Fruit fly (Drosophila melanogaster) whole organism, embryonic: ENCODE data around the gene CG15888.

Experiments
- Awh ChIP-seq: fragments of 200-800 bp; sonication (Bioruptor generic); IDR thresholded peaks from 2 replicates; pipeline ENCODE4, ENCODE4 v1.3.6; 2022; ENCODE audit warnings: missing biosample characterization, missing genetic modification characterization
- CG10462 ChIP-seq: fragments of 200-800 bp; sonication (Bioruptor generic); optimal IDR thresholded peaks from 2 replicates; lab custom pipeline; 2016; ENCODE audit warnings: missing biosample characterization, missing genetic modification characterization
- CG10565 ChIP-seq: fragments of 200-800 bp; sonication (Bioruptor generic); optimal IDR thresholded peaks from 3 replicates; lab custom pipeline; 2016; ENCODE audit warnings: missing biosample characterization, mild to moderate bottlenecking, missing genetic modification characterization
- CG10654 ChIP-seq: fragments of 200-800 bp; sonication (Bioruptor generic); optimal IDR thresholded peaks from 2 replicates; lab custom pipeline; 2016; ENCODE audit warnings: missing biosample characterization, missing genetic modification characterization
- CG12744 ChIP-seq: fragments of 200-800 bp; sonication (Bioruptor generic); optimal IDR thresholded peaks from 2 replicates; lab custom pipeline; 2016; ENCODE audit warnings: missing biosample characterization, missing genetic modification characterization
- CG13296 ChIP-seq: fragments of 200-800 bp; sonication (Bioruptor generic); optimal IDR thresholded peaks from 3 replicates; lab custom pipeline; 2018; ENCODE audit warnings: missing biosample characterization, mild to moderate bottlenecking, missing genetic modification characterization
- CG14860 ChIP-seq: fragments of 200-800 bp; sonication (Bioruptor generic); IDR thresholded peaks from 3 replicates; pipeline ENCODE4 v1.3.6; 2022; ENCODE audit warnings: missing biosample characterization, missing genetic modification characterization; ENCODE audit not compliant: partially characterized antibody
- CG15696 ChIP-seq: fragments of 200-800 bp; sonication (Bioruptor generic); optimal IDR thresholded peaks from 2 replicates; lab custom pipeline; 2019; ENCODE audit warnings: missing biosample characterization, mild to moderate bottlenecking, missing genetic modification characterization, moderate library complexity
- CG17186 ChIP-seq: fragments of 200-800 bp; sonication (Bioruptor generic); optimal IDR thresholded peaks from 3 replicates; lab custom pipeline; 2017; ENCODE audit warnings: missing biosample characterization, missing genetic modification reagents, missing genetic modification characterization
- CG18011 ChIP-seq: fragments of 200-800 bp; sonication (Bioruptor generic); optimal IDR thresholded peaks from 2 replicates; lab custom pipeline; 2017; ENCODE audit warnings: missing biosample characterization, missing genetic modification characterization, mild to moderate bottlenecking, moderate library complexity, missing genotype
- CG2202 ChIP-seq: fragments of 200-800 bp; sonication (Bioruptor generic); optimal IDR thresholded peaks from 2 replicates; lab custom pipeline; 2018; ENCODE audit warnings: missing biosample characterization, mild to moderate bottlenecking, missing genetic modification characterization
- CG32767 ChIP-seq: fragments of 200-800 bp; sonication (Bioruptor generic); IDR thresholded peaks from 2 replicates; pipeline ENCODE4 v1.3.6; 2022; ENCODE audit warnings: missing biosample characterization, missing genetic modification characterization
- CG33213 ChIP-seq: fragments of 200-800 bp; sonication (Bioruptor generic); optimal IDR thresholded peaks from 3 replicates; lab custom pipeline; 2016; ENCODE audit warnings: missing biosample characterization, missing genetic modification characterization
- CG5953 ChIP-seq: fragments of 200-800 bp; sonication (Bioruptor generic); IDR thresholded peaks from 2 replicates; pipeline ENCODE4 v1.3.6; 2022; ENCODE audit warnings: missing biosample characterization, missing genetic modification characterization
- CG6175 ChIP-seq: fragments of 200-800 bp; sonication (Bioruptor generic); IDR thresholded peaks from 3 replicates; pipeline ENCODE4 v1.3.6; 2022; ENCODE audit warnings: missing biosample characterization, missing genetic modification characterization
- CG6272 ChIP-seq: fragments of 200-800 bp; sonication (Bioruptor generic); IDR thresholded peaks from 2 replicates; pipeline ENCODE4 v1.3.6; 2022; ENCODE audit warnings: missing biosample characterization, missing genetic modification characterization
- CG7357 ChIP-seq: fragments of 200-800 bp; sonication (Bioruptor generic); IDR thresholded peaks from 3 replicates; pipeline ENCODE4 v1.3.6; 2022; ENCODE audit warnings: missing biosample characterization, missing genetic modification characterization
- CG9797 ChIP-seq: fragments of 200-800 bp; sonication (Bioruptor generic); optimal IDR thresholded peaks from 3 replicates; lab custom pipeline; 2018; ENCODE audit warnings: missing biosample characterization, mild to moderate bottlenecking, missing genetic modification characterization
- CoRest ChIP-seq: fragments of 200-800 bp; sonication (Bioruptor generic); optimal IDR thresholded peaks from 3 replicates; lab custom pipeline; 2018; ENCODE audit warnings: missing biosample characterization, mild to moderate bottlenecking, missing genetic modification characterization, moderate library complexity
- Doc2 ChIP-seq: fragments of 200-800 bp; sonication (Bioruptor generic); IDR thresholded peaks from 2 replicates; pipeline ENCODE4 v1.3.6; 2022; ENCODE audit warnings: missing biosample characterization, missing genetic modification characterization
- Gsc ChIP-seq: fragments of 200-800 bp; sonication (Bioruptor generic); IDR thresholded peaks from 2 replicates; pipeline ENCODE4 v1.3.6; 2022; ENCODE audit warnings: missing biosample characterization, missing genetic modification characterization
- Hr51 ChIP-seq, 2 experiments: fragments of 200-800 bp; sonication (Bioruptor generic); optimal IDR thresholded peaks; 2 replicates in 1 of 2; 3 replicates in 1 of 2; lab custom pipeline; 2016 to 2018; ENCODE audit warnings: missing biosample characterization in 2 of 2, missing genetic modification characterization in 2 of 2, mild to moderate bottlenecking in 1 of 2, moderate library complexity in 1 of 2
- MESR4 ChIP-seq: fragments of 200-800 bp; sonication (Bioruptor generic); optimal IDR thresholded peaks from 2 replicates; lab custom pipeline; 2018; ENCODE audit warnings: missing biosample characterization, mild to moderate bottlenecking, missing genetic modification characterization, moderate library complexity
- NfI ChIP-seq: fragments of 200-800 bp; sonication (Bioruptor generic); optimal IDR thresholded peaks from 3 replicates; lab custom pipeline; 2018; ENCODE audit warnings: missing biosample characterization, mild to moderate bottlenecking, missing genetic modification characterization, moderate library complexity
- Ptx1 ChIP-seq: fragments of 200-800 bp; sonication (Bioruptor generic); IDR thresholded peaks from 2 replicates; pipeline ENCODE4 v1.3.6; 2022; ENCODE audit warnings: missing biosample characterization, missing genetic modification characterization
- Ravus ChIP-seq: fragments of 200-800 bp; sonication (Bioruptor generic); IDR thresholded peaks from 2 replicates; pipeline ENCODE4 v1.3.6; 2022; ENCODE audit warnings: missing biosample characterization, missing genetic modification characterization
- Spps ChIP-seq: fragments of 200-800 bp; sonication (Bioruptor generic); optimal IDR thresholded peaks from 2 replicates; lab custom pipeline; 2018; ENCODE audit warnings: missing biosample characterization, mild to moderate bottlenecking, missing genetic modification characterization
- Sry-δ ChIP-seq: fragments of 200-800 bp; sonication (Bioruptor generic); optimal IDR thresholded peaks from 2 replicates; lab custom pipeline; 2016; ENCODE audit warnings: missing biosample characterization, missing genetic modification characterization
- TFAM ChIP-seq: fragments of 200-800 bp; sonication (Bioruptor generic); optimal IDR thresholded peaks from 2 replicates; lab custom pipeline; 2017; ENCODE audit warnings: missing biosample characterization, missing genetic modification characterization, inconsistent platforms
- ac ChIP-seq: fragments of 200-800 bp; sonication (Bioruptor generic); optimal IDR thresholded peaks from 3 replicates; lab custom pipeline; 2017; ENCODE audit warnings: missing biosample characterization, mild to moderate bottlenecking, missing genetic modification characterization
- ap ChIP-seq: fragments of 200-800 bp; sonication (Bioruptor generic); IDR thresholded peaks from 2 replicates; pipeline ENCODE4 v1.3.6; 2022; ENCODE audit warnings: missing biosample characterization, missing genetic modification characterization
- bigmax ChIP-seq: fragments of 200-800 bp; sonication (Bioruptor generic); optimal IDR thresholded peaks from 2 replicates; lab custom pipeline; 2018; ENCODE audit warnings: missing biosample characterization, mild to moderate bottlenecking, missing genetic modification characterization
- br ChIP-seq: fragments of >200 bp; optimal IDR thresholded peaks from 2 replicates; lab custom pipeline; 2017
- bsh ChIP-seq, 2 experiments: fragments of 200-800 bp; sonication (Bioruptor generic); optimal IDR thresholded peaks; 2 replicates each; lab custom pipeline; 2017 to 2018; ENCODE audit warnings: mild to moderate bottlenecking in 2 of 2, missing biosample characterization in 2 of 2, missing genetic modification characterization in 2 of 2, moderate library complexity in 1 of 2
- disco-r ChIP-seq: fragments of 200-800 bp; sonication (Bioruptor generic); optimal IDR thresholded peaks from 2 replicates; lab custom pipeline; 2016; ENCODE audit warnings: missing biosample characterization, missing genetic modification characterization
- dpn ChIP-seq, 2 experiments: fragments of 200-800 bp; sonication (Bioruptor generic); optimal IDR thresholded peaks; 3 replicates each; lab custom pipeline; 2016; ENCODE audit warnings: missing biosample characterization in 2 of 2, missing genetic modification characterization in 2 of 2
- dysf ChIP-seq: fragments of 200-800 bp; sonication (Bioruptor generic); IDR thresholded peaks from 3 replicates; pipeline ENCODE4 v1.3.6; 2022; ENCODE audit warnings: missing biosample characterization, missing genetic modification characterization
- hb ChIP-seq: fragments of 200-800 bp; sonication (Bioruptor generic); IDR thresholded peaks from 3 replicates; pipeline ENCODE4 v1.3.6; 2022; ENCODE audit warnings: missing biosample characterization, missing genetic modification characterization; ENCODE audit not compliant: partially characterized antibody
- hbn ChIP-seq: fragments of 200-800 bp; sonication (Bioruptor generic); IDR thresholded peaks from 2 replicates; pipeline ENCODE4 v1.3.6; 2022; ENCODE audit warnings: missing biosample characterization, missing genetic modification characterization; ENCODE audit not compliant: partially characterized antibody
- jing ChIP-seq: fragments of 200-800 bp; sonication (Bioruptor generic); optimal IDR thresholded peaks from 2 replicates; lab custom pipeline; 2018; ENCODE audit warnings: missing biosample characterization, mild to moderate bottlenecking, missing genetic modification characterization
- lilli ChIP-seq: fragments of 200-800 bp; sonication (Bioruptor generic); optimal IDR thresholded peaks from 3 replicates; lab custom pipeline; 2016; ENCODE audit warnings: missing biosample characterization, missing genetic modification characterization
- mirr ChIP-seq: fragments of 200-800 bp; sonication (Bioruptor generic); optimal IDR thresholded peaks from 3 replicates; lab custom pipeline; 2018; ENCODE audit warnings: missing biosample characterization, mild to moderate bottlenecking, missing genetic modification characterization
- onecut ChIP-seq: fragments of 200-800 bp; sonication (Bioruptor generic); IDR thresholded peaks from 2 replicates; pipeline ENCODE4 v1.3.6; 2022; ENCODE audit warnings: missing biosample characterization, missing genetic modification characterization
- org-1 ChIP-seq: fragments of 200-800 bp; sonication (Bioruptor generic); optimal IDR thresholded peaks from 2 replicates; lab custom pipeline; 2017; ENCODE audit warnings: missing biosample characterization, missing genetic modification characterization
- prd ChIP-seq, 3 experiments: fragments of >200 bp in 2 of 3; fragments of 200-800 bp in 1 of 3; sonication (Bioruptor generic) in 1 of 3; optimal IDR thresholded peaks in 2 of 3; IDR thresholded peaks in 1 of 3; 2 replicates in 2 of 3; 3 replicates in 1 of 3; pipeline versions ENCODE4 v1.3.6 to Lab custom; 2017 to 2022; ENCODE audit warnings: missing biosample characterization in 1 of 3, missing genetic modification characterization in 1 of 3
- rib ChIP-seq: fragments of 200-800 bp; sonication (Bioruptor generic); IDR thresholded peaks from 2 replicates; pipeline ENCODE4 v1.3.6; 2022; ENCODE audit warnings: missing biosample characterization, missing genetic modification characterization
- sim ChIP-seq: fragments of 200-800 bp; sonication (Bioruptor generic); IDR thresholded peaks from 2 replicates; pipeline ENCODE4 v1.3.6; 2022; ENCODE audit warnings: missing biosample characterization, missing genetic modification characterization
- ssp ChIP-seq: fragments of 200-800 bp; sonication (Bioruptor generic); IDR thresholded peaks from 2 replicates; pipeline ENCODE4 v1.3.6; 2022; ENCODE audit warnings: missing biosample characterization, missing genetic modification characterization
- tna ChIP-seq: fragments of 200-800 bp; sonication (Bioruptor generic); IDR thresholded peaks from 2 replicates; pipeline ENCODE4 v1.3.6; 2022; ENCODE audit warnings: missing biosample characterization, missing genetic modification characterization; ENCODE audit not compliant: partially characterized antibody
- usp ChIP-seq: fragments of >200 bp; optimal IDR thresholded peaks from 2 replicates; lab custom pipeline; 2017; ENCODE audit warnings: missing biosample characterization, missing genetic modification characterization

The CG15888 gene

DNA sequence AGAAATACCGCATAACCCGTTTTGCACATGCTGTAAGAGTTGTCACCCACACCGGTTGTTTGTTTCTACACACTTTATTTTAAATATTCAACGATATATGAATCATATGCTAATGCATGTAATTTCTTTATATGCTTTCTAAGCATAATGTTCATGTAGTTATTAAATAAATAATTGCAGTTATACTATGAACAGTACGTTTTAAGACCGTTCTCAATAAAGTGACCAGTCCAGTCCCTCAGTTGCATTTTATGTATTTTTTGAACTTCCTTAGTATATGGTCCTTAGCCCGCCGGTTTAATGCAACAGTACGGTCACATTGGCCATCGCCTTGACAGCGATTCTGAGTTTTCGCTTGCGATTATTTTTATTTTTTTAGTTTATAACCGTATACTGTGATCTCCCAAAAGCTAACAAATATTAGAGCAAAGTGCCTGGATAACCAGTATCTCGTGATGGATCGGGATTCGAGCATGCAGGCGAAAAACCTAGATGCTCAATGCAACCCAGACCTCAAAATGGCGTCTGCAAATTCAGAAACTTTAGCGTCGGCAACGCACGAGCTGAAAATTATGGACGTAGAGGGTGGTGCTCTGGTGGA is 22.2 kb downstream of the CG15888 start, which contains the start of gene Ravus (continued):
- TF ChIP-seq br (lab: Kevin White, UChicago) = no peak
- TF ChIP-seq CG12744 (GFP tag; lab: Kevin White, UChicago) = peak; percentile 58
- no peak for TF ChIP-seq CG10462 (GFP tag; lab: Kevin White, UChicago)
- peak; percentile 34 for TF ChIP-seq NfI (GFP tag; lab: Kevin White, UChicago)
- no peak for TF ChIP-seq rib (GFP tag; lab: Robert Waterston, UW)
- peak in 1 of 2 experiments; percentile 27 for TF ChIP-seq bsh (GFP tag; optimal IDR thresholded peaks at IDR 0.05; lab: Kevin White, UChicago)
- TF ChIP-seq CG17186 (GFP tag; lab: Kevin White, UChicago) = peak; percentile 15
- no peak for TF ChIP-seq CG14860 (GFP tag; lab: Robert Waterston, UW)
- peak; percentile 47 for TF ChIP-seq CG33213 (GFP tag; lab: Kevin White, UChicago)
- TF ChIP-seq hb (GFP tag; lab: Robert Waterston, UW) = no peak
- TF ChIP-seq CG15696 (tag; lab: Kevin White, UChicago) = peak; percentile 32
- peak; percentile 25; the same call in 1 of the 3 replicates for TF ChIP-seq dysf (GFP tag; lab: Robert Waterston, UW)
- TF ChIP-seq onecut (GFP tag; lab: Robert Waterston, UW) = no peak
- TF ChIP-seq CG10565 (GFP tag; lab: Kevin White, UChicago) = no peak
- no peak for TF ChIP-seq disco-r (GFP tag; lab: Kevin White, UChicago)
- TF ChIP-seq hbn = no peak
- no peak for TF ChIP-seq Doc2 (GFP tag; lab: Robert Waterston, UW)
- TF ChIP-seq Spps = no peak
- TF ChIP-seq MESR4 (GFP tag; lab: Kevin White, UChicago) = peak; percentile 37
- no peak for TF ChIP-seq mirr (GFP tag; lab: Kevin White, UChicago)
- no peak for TF ChIP-seq Awh (GFP tag; lab: Robert Waterston, UW)
- no peak for TF ChIP-seq CG6272 (GFP tag; lab: Robert Waterston, UW)
- TF ChIP-seq dpn (GFP tag; optimal IDR thresholded peaks at IDR 0.05; lab: Kevin White, UChicago) = peak; percentile 32 to 51
- peak; percentile 92 for TF ChIP-seq CG9797 (GFP tag; lab: Kevin White, UChicago)
- peak; percentile 56; the same call in 2 of the 3 replicates for TF ChIP-seq CG7357 (GFP tag; lab: Robert Waterston, UW)
- TF ChIP-seq Ravus (GFP tag; lab: Robert Waterston, UW) = peak; percentile 22; the same call in 1 of the 2 replicates
- no peak for TF ChIP-seq CG18011
- TF ChIP-seq CG32767 (GFP tag; lab: Robert Waterston, UW) = no peak
- TF ChIP-seq TFAM (GFP tag; lab: Kevin White, UChicago) = no peak
- TF ChIP-seq Gsc (GFP tag; lab: Robert Waterston, UW) = no peak
- no peak for TF ChIP-seq bigmax
- peak in 1 of 2 experiments; percentile 19 for TF ChIP-seq Hr51 (GFP tag; optimal IDR thresholded peaks at IDR 0.05; lab: Kevin White, UChicago)
- no peak for TF ChIP-seq tna
- no peak for TF ChIP-seq usp (GFP tag; lab: Kevin White, UChicago)
- TF ChIP-seq CG13296 (GFP tag; lab: Kevin White, UChicago) = no peak
- TF ChIP-seq ssp (GFP tag; lab: Robert Waterston, UW) = peak; percentile 18; the same call in 1 of the 2 replicates
- TF ChIP-seq CG6175 (GFP tag; lab: Robert Waterston, UW) = no peak
- no peak for TF ChIP-seq ap
- TF ChIP-seq jing = no peak
- TF ChIP-seq CG10654 (GFP tag; lab: Kevin White, UChicago) = peak; percentile 23
- no peak for TF ChIP-seq org-1 (GFP tag; lab: Kevin White, UChicago)
- TF ChIP-seq Sry-δ (GFP tag; lab: Kevin White, UChicago) = peak; percentile 37
- no peak for TF ChIP-seq CG2202 (tag; lab: Kevin White, UChicago)
- no peak for TF ChIP-seq sim (GFP tag; lab: Robert Waterston, UW)
- no peak for TF ChIP-seq ac (GFP tag; lab: Kevin White, UChicago)
- no peak for TF ChIP-seq prd (optimal IDR thresholded peaks at IDR 0.05; lab: Kevin White, UChicago)
- TF ChIP-seq prd (GFP tag; IDR thresholded peaks at IDR 0.05; lab: Robert Waterston, UW) = peak; percentile 58; the same call in 2 of the 3 replicates
- peak; percentile 40; the same call in 1 of the 2 replicates for TF ChIP-seq Ptx1 (GFP tag; lab: Robert Waterston, UW)
- TF ChIP-seq lilli (GFP tag; lab: Kevin White, UChicago) = peak; percentile 70
- TF ChIP-seq CG5953 (GFP tag; lab: Robert Waterston, UW) = no peak
- TF ChIP-seq CoRest (tag; lab: Kevin White, UChicago) = peak; percentile 79
